Fruit fly (Drosophila melanogaster): ENCODE measurements around the gene CG10352.
A peak's percentile ranks its signal among the peaks of the same experiment; 100 is the strongest.

CG10352 gene

dm6 chrX:11905144-11905543 lies 28.2 kb upstream of the CG10352 start, which contains the start of gene Upf1 (continued):
- TF ChIP-seq CG1792 (GFP tag; optimal IDR thresholded peaks at IDR 0.05), result no peak
- TF ChIP-seq CG17359 (tag; optimal IDR thresholded peaks at IDR 0.05), result no peak
- TF ChIP-seq BtbVII (GFP tag; optimal IDR thresholded peaks at IDR 0.05), result no peak
- TF ChIP-seq HLH3B (GFP tag; IDR thresholded peaks at IDR 0.05), result no peak
- no peak for TF ChIP-seq Stat92E (GFP tag; optimal IDR thresholded peaks at IDR 0.05)
- TF ChIP-seq ara (GFP tag; IDR thresholded peaks at IDR 0.05), result no peak
- no peak for TF ChIP-seq lmd (GFP tag; IDR thresholded peaks at IDR 0.05)
- TF ChIP-seq corto (GFP tag; optimal IDR thresholded peaks at IDR 0.05), result no peak
- TF ChIP-seq Ptx1 (GFP tag; IDR thresholded peaks at IDR 0.05), result no peak
- no peak for TF ChIP-seq CG10366 (GFP tag; IDR thresholded peaks at IDR 0.05)
- no peak for TF ChIP-seq CG10209 (GFP tag; optimal IDR thresholded peaks at IDR 0.05)
- TF ChIP-seq slp2 (GFP tag; optimal IDR thresholded peaks at IDR 0.05), result no peak
- no peak for TF ChIP-seq gce (GFP tag; IDR thresholded peaks at IDR 0.05)
- TF ChIP-seq zen2 (GFP tag; IDR thresholded peaks at IDR 0.05; ENCODE audit: partially characterized antibody), result peak; percentile 72
- TF ChIP-seq repo (GFP tag; optimal IDR thresholded peaks at IDR 0.05), result no peak
- TF ChIP-seq tgo (GFP tag; IDR thresholded peaks at IDR 0.05), result no peak
- no peak for TF ChIP-seq croc (GFP tag; conservative IDR thresholded peaks at IDR 0.05)
- TF ChIP-seq Spps (tag; optimal IDR thresholded peaks at IDR 0.05), result no peak
- no peak for TF ChIP-seq Dad (GFP tag; optimal IDR thresholded peaks at IDR 0.05)
- TF ChIP-seq CG9215 (GFP tag; IDR thresholded peaks at IDR 0.05), result no peak
- no peak for TF ChIP-seq CG17802 (tag; optimal IDR thresholded peaks at IDR 0.05)
- TF ChIP-seq ken (GFP tag; IDR thresholded peaks at IDR 0.05), result no peak
- no peak for TF ChIP-seq Bdp1 (GFP tag; optimal IDR thresholded peaks at IDR 0.05)
- TF ChIP-seq CG8281 (tag; optimal IDR thresholded peaks at IDR 0.05), result no peak
- TF ChIP-seq Dp (GFP tag; optimal IDR thresholded peaks at IDR 0.05), result peak; percentile 19
- TF ChIP-seq CG10959 (GFP tag; IDR thresholded peaks at IDR 0.05), result no peak
- TF ChIP-seq nom (GFP tag; optimal IDR thresholded peaks at IDR 0.05), result no peak
- TF ChIP-seq CG14965 (GFP tag; optimal IDR thresholded peaks at IDR 0.05; ENCODE audit: borderline replicate concordance), result no peak
- TF ChIP-seq CG4404 (GFP tag; IDR thresholded peaks at IDR 0.05), result no peak
- TF ChIP-seq Ets65A (GFP tag), result peak; percentile 47
- no peak for TF ChIP-seq CG6813 (GFP tag; optimal IDR thresholded peaks at IDR 0.05)
- TF ChIP-seq bbx (GFP tag; IDR thresholded peaks at IDR 0.05; ENCODE audit: partially characterized antibody), result peak; percentile 93
- no peak for TF ChIP-seq Fer3 (tag; optimal IDR thresholded peaks at IDR 0.05)
- TF ChIP-seq B-H1 (GFP tag; IDR thresholded peaks at IDR 0.05), result no peak
- TF ChIP-seq fd96Cb (tag; optimal IDR thresholded peaks at IDR 0.05), result no peak
- no peak for TF ChIP-seq B-H2 (GFP tag; optimal IDR thresholded peaks at IDR 0.05)
- TF ChIP-seq CG9727 (GFP tag; optimal IDR thresholded peaks at IDR 0.05), result no peak
- peak; percentile 25 for TF ChIP-seq CG15514 (GFP tag; optimal IDR thresholded peaks at IDR 0.05)
- TF ChIP-seq CG1529 (GFP tag; optimal IDR thresholded peaks at IDR 0.05), result no peak
- TF ChIP-seq CG1603 (tag; optimal IDR thresholded peaks at IDR 0.05), result no peak
- no peak for TF ChIP-seq CG3726 (GFP tag; IDR thresholded peaks at IDR 0.05)
- no peak for TF ChIP-seq p53 (GFP tag; optimal IDR thresholded peaks at IDR 0.05)
- no peak for TF ChIP-seq CG18599 (GFP tag; optimal IDR thresholded peaks at IDR 0.05)
- TF ChIP-seq cato (GFP tag; optimal IDR thresholded peaks at IDR 0.05; ENCODE audit: borderline replicate concordance), result no peak
- TF ChIP-seq maf-S (GFP tag; optimal IDR thresholded peaks at IDR 0.05), result no peak
- peak; percentile 83 for TF ChIP-seq CG7963 (GFP tag; IDR thresholded peaks at IDR 0.05; ENCODE audit: partially characterized antibody)
- peak; percentile 41; the same call in 1 of the 2 replicates for TF ChIP-seq CG3847 (GFP tag; IDR thresholded peaks at IDR 0.05)
- no peak for TF ChIP-seq esg (GFP tag; conservative IDR thresholded peaks at IDR 0.05)
- TF ChIP-seq Fer2 (tag; optimal IDR thresholded peaks at IDR 0.05), result no peak
- TF ChIP-seq mam (GFP tag; optimal IDR thresholded peaks at IDR 0.05), result peak; percentile 30
- TF ChIP-seq Rfx (GFP tag; IDR thresholded peaks at IDR 0.05), result peak; percentile 54; the same call in 1 of the 2 replicates

Data from whole organism, embryonic.